Worm (Caenorhabditis elegans) whole organism, L3 larva: ENCODE measurements around the gene T08D10.3.

Source experiments
- R02D3.7 ChIP-seq: fragments of 150-350 bp; optimal IDR thresholded peaks from 2 replicates; lab custom pipeline; 2014; ENCODE audit warnings: missing biosample characterization, missing genetic modification characterization
- ama-1 ChIP-seq: fragments of 150-350 bp; optimal IDR thresholded peaks from 2 replicates; lab custom pipeline; 2018
- ceh-16 ChIP-seq: sonication (generic microtip); optimal IDR thresholded peaks from 2 replicates; lab custom pipeline; 2017; ENCODE audit warnings: missing biosample characterization, missing genetic modification characterization
- ceh-28 ChIP-seq: fragments of 150-350 bp; optimal IDR thresholded peaks from 2 replicates; lab custom pipeline; 2014; ENCODE audit warnings: missing biosample characterization, missing genetic modification reagents, missing genetic modification characterization
- ceh-82 ChIP-seq: fragments of 150-350 bp; optimal IDR thresholded peaks from 2 replicates; lab custom pipeline; 2014; ENCODE audit warnings: missing biosample characterization, missing genetic modification characterization
- egl-27 ChIP-seq: sonication (generic microtip); optimal IDR thresholded peaks from 4 replicates; lab custom pipeline; 2017; ENCODE audit warnings: missing biosample characterization, missing genetic modification reagents, missing genetic modification characterization
- egl-5 ChIP-seq: fragments of 150-350 bp; optimal IDR thresholded peaks from 2 replicates; lab custom pipeline; 2017; ENCODE audit warnings: missing biosample characterization, missing genetic modification reagents, missing genetic modification characterization, inconsistent platforms
- elt-1 ChIP-seq: fragments of 150-350 bp; optimal IDR thresholded peaks from 2 replicates; lab custom pipeline; 2014; ENCODE audit warnings: missing biosample characterization, missing genetic modification characterization
- elt-2 ChIP-seq: sonication (generic microtip); optimal IDR thresholded peaks from 2 replicates; lab custom pipeline; 2016; ENCODE audit warnings: missing genetic modification reagents, mild to moderate bottlenecking, missing genetic modification characterization, missing compliant biosample characterization
- elt-3 ChIP-seq, 3 experiments: fragments of 150-350 bp in 1 of 3; sonication (generic microtip) in 2 of 3; optimal IDR thresholded peaks; 2 replicates in 2 of 3; 4 replicates in 1 of 3; lab custom pipeline; 2014 to 2017; ENCODE audit warnings: missing biosample characterization in 3 of 3, missing genetic modification characterization in 3 of 3
- eor-1 ChIP-seq, 2 experiments: fragments of 150-350 bp; optimal IDR thresholded peaks; 2 replicates each; lab custom pipeline; 2014 to 2018; ENCODE audit warnings: missing biosample characterization in 2 of 2, missing genetic modification characterization in 2 of 2
- fkh-2 ChIP-seq: fragments of 150-350 bp; optimal IDR thresholded peaks from 2 replicates; lab custom pipeline; 2014; ENCODE audit warnings: missing biosample characterization, missing genetic modification reagents, missing genetic modification characterization
- fos-1 ChIP-seq: fragments of 150-350 bp; optimal IDR thresholded peaks from 2 replicates; lab custom pipeline; 2014; ENCODE audit warnings: missing biosample characterization, missing genetic modification characterization
- jun-1 ChIP-seq: fragments of 150-350 bp; optimal IDR thresholded peaks from 2 replicates; lab custom pipeline; 2014; ENCODE audit warnings: missing biosample characterization, missing genetic modification reagents, missing genetic modification characterization
- lin-15B ChIP-seq: fragments of 150-350 bp; optimal IDR thresholded peaks from 2 replicates; lab custom pipeline; 2014; ENCODE audit warnings: missing biosample characterization, missing genetic modification characterization
- lin-39 ChIP-seq: fragments of 150-350 bp; optimal IDR thresholded peaks from 2 replicates; lab custom pipeline; 2018; ENCODE audit warnings: missing biosample characterization, missing genetic modification reagents, missing genetic modification characterization
- lsy-12 ChIP-seq: sonication (generic microtip); optimal IDR thresholded peaks from 2 replicates; lab custom pipeline; 2016; ENCODE audit warnings: mild to moderate bottlenecking, missing genetic modification characterization, missing compliant biosample characterization
- mdl-1 ChIP-seq: fragments of 150-350 bp; optimal IDR thresholded peaks from 2 replicates; lab custom pipeline; 2014; ENCODE audit warnings: missing biosample characterization, missing genetic modification characterization
- mml-1 ChIP-seq: fragments of 150-350 bp; sonication (generic microtip); optimal IDR thresholded peaks from 3 replicates; lab custom pipeline; 2014; ENCODE audit warnings: missing biosample characterization, missing genetic modification characterization
- nfya-1 ChIP-seq: sonication (generic microtip); optimal IDR thresholded peaks from 2 replicates; lab custom pipeline; 2017; ENCODE audit warnings: missing genetic modification characterization, mild to moderate bottlenecking, missing compliant biosample characterization, antibody characterized with exemption, moderate library complexity; ENCODE audit not compliant: insufficient read depth
- nhr-23 ChIP-seq: fragments of 150-350 bp; optimal IDR thresholded peaks from 2 replicates; lab custom pipeline; 2014; ENCODE audit warnings: missing biosample characterization, missing genetic modification reagents, missing genetic modification characterization
- nhr-237 ChIP-seq: fragments of 150-350 bp; optimal IDR thresholded peaks from 2 replicates; lab custom pipeline; 2014; ENCODE audit warnings: missing biosample characterization, missing genetic modification characterization
- nhr-28 ChIP-seq: fragments of 150-350 bp; optimal IDR thresholded peaks from 2 replicates; lab custom pipeline; 2014; ENCODE audit warnings: missing biosample characterization, missing genetic modification characterization
- nhr-43 ChIP-seq: sonication (generic microtip); optimal IDR thresholded peaks from 2 replicates; lab custom pipeline; 2016; ENCODE audit warnings: mild to moderate bottlenecking, missing genetic modification characterization, missing compliant biosample characterization; ENCODE audit not compliant: poor library complexity, severe bottlenecking
- nhr-67 ChIP-seq: fragments of 150-350 bp; optimal IDR thresholded peaks from 2 replicates; lab custom pipeline; 2014; ENCODE audit warnings: missing biosample characterization, missing genetic modification characterization
- nhr-76 ChIP-seq: fragments of 150-350 bp; sonication (generic microtip); optimal IDR thresholded peaks from 5 replicates; lab custom pipeline; 2014; ENCODE audit warnings: missing biosample characterization, missing genetic modification characterization
- nhr-77 ChIP-seq: fragments of 150-350 bp; optimal IDR thresholded peaks from 2 replicates; lab custom pipeline; 2014; ENCODE audit warnings: missing biosample characterization, missing genetic modification characterization
- pha-4 ChIP-seq: fragments of 150-350 bp; optimal IDR thresholded peaks from 2 replicates; lab custom pipeline; 2014; ENCODE audit warnings: missing biosample characterization, missing genetic modification reagents, missing genetic modification characterization
- pqm-1 ChIP-seq: fragments of 150-350 bp; optimal IDR thresholded peaks from 2 replicates; lab custom pipeline; 2017; ENCODE audit warnings: missing biosample characterization, missing genetic modification characterization, inconsistent platforms
- sea-2 ChIP-seq: fragments of 150-350 bp; sonication (generic microtip); optimal IDR thresholded peaks from 4 replicates; lab custom pipeline; 2014; ENCODE audit warnings: missing biosample characterization, missing genetic modification reagents, missing genetic modification characterization
- skn-1 ChIP-seq: fragments of 150-350 bp; optimal IDR thresholded peaks from 2 replicates; lab custom pipeline; 2014; ENCODE audit warnings: missing biosample characterization, missing genetic modification characterization
- snpc-4 ChIP-seq: fragments of 150-350 bp; optimal IDR thresholded peaks from 2 replicates; lab custom pipeline; 2014; ENCODE audit warnings: missing biosample characterization, missing genetic modification characterization
- tbx-2 ChIP-seq: sonication (generic microtip); optimal IDR thresholded peaks from 2 replicates; lab custom pipeline; 2016; ENCODE audit warnings: mild to moderate bottlenecking, missing genetic modification characterization, missing compliant biosample characterization
- unc-39 ChIP-seq: sonication (generic microtip); optimal IDR thresholded peaks from 4 replicates; lab custom pipeline; 2017; ENCODE audit warnings: missing biosample characterization, missing genetic modification characterization
- zag-1 ChIP-seq: fragments of 150-350 bp; optimal IDR thresholded peaks from 2 replicates; lab custom pipeline; 2014; ENCODE audit warnings: missing biosample characterization, missing genetic modification characterization
- ztf-4 ChIP-seq: fragments of 150-350 bp; optimal IDR thresholded peaks from 2 replicates; lab custom pipeline; 2014; ENCODE audit warnings: missing biosample characterization, missing genetic modification characterization

T08D10.3 gene

DNA sequence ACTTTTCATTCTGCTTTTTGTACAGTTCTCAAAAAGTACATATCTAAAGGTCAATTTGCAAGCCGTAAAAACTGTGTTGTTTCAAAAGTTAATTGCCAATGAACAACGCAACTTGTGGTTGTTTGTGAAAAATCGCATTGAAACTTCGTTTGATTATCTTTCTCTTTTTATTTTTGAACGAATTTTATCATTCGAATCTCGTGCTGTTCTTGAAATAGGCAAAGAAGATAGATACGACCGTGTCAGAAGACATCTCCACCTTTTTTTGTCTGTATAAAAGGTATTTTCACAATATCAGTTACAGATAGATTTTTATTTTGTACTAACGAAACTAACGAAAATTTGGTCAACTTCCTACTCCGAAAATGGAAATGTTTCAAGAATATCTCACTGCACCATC, 39.3 kb downstream of the T08D10.3 start, which contains the start of gene C49F5.7:
Gene C49F5.7 (plus strand): TSS at position 301 of the 400 bp plus-strand sequence.
- TF ChIP-seq nhr-28 (tag; lab: Kevin White, UChicago) (no peak), tbx-2 (tag; lab: Kevin White, UChicago) (no peak), elt-2 (tag; lab: Kevin White, UChicago) (no peak), lin-39 (no peak)

DNA sequence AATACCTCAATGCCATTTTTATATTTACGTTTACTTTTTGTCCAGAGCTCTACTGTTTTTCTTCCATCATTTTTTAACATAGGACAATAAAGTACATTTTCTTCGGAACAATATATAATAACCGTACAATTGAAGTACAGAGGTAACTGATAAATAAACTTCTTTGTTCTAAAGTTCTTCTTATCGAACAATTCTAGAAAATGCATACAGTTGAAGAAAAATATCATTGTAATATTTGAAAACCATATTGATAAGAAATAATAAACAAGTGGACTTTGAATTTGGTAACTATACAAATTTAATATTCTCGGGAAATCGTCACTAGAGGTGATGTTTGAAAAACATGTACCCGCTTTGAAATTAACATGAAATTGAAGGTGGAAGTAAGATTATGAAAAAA, 41.4 kb downstream of the T08D10.3 start:
- TF ChIP-seq elt-1 (tag; lab: Kevin White, UChicago): no peak
- TF ChIP-seq nfya-1: no peak
- TF ChIP-seq egl-27 (tag; lab: Kevin White, UChicago): no peak
- no peak for TF ChIP-seq nhr-237
- TF ChIP-seq mdl-1: no peak
- TF ChIP-seq elt-2 (tag; lab: Kevin White, UChicago): peak; percentile 32
- peak; percentile 42 for TF ChIP-seq pha-4 (tag; lab: Kevin White, UChicago)
- TF ChIP-seq pqm-1 (tag; lab: Kevin White, UChicago): peak; percentile 66

- TF ChIP-seq elt-1 (tag; lab: Kevin White, UChicago): no peak
- peak; percentile 45 for TF ChIP-seq elt-2 (tag; lab: Kevin White, UChicago)
- peak; percentile 36 for TF ChIP-seq pqm-1 (tag; lab: Kevin White, UChicago)
Observed at ce11 chrX:11999573-11999972, 44.3 kb downstream of the T08D10.3 start.

- TF ChIP-seq lin-39 (no peak), eor-1 (tag; optimal IDR thresholded peaks at IDR 0.05; lab: Kevin White, UChicago) (no peak), unc-39 (tag; lab: Kevin White, UChicago) (no peak), elt-2 (tag; lab: Kevin White, UChicago) (peak; percentile 67), lin-15B (tag; lab: Kevin White, UChicago) (no peak), nhr-67 (tag; lab: Kevin White, UChicago) (no peak), lsy-12 (no peak), fkh-2 (tag; lab: Kevin White, UChicago) (no peak), nhr-28 (tag; lab: Kevin White, UChicago) (no peak), pqm-1 (tag; lab: Kevin White, UChicago) (peak; percentile 2)
Observed at ce11 chrX:12001600-12001999, 46.4 kb downstream of the T08D10.3 start.

DNA sequence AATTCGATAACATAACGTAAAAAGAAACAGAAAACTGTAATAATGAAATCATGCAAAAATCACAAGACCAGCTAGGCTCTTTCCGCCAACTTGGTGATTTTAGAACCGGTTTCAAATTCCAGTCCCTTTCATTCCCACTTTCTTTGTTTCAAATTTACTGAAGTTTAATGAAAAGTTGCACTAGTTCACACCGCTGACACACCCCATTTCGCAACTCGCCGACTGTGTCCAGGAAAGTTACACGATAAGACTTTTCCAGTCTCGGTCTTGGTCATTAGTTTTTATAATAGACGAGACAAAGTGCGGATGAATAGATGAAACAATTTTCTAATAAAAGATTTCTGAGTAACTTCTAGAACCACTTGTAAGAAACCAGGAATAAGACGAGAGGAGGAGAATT, 48.7 kb downstream of the T08D10.3 start:
- TF ChIP-seq pqm-1 (tag; lab: Kevin White, UChicago): peak; percentile 2
- peak; percentile 35 for TF ChIP-seq elt-2 (tag; lab: Kevin White, UChicago)
- TF ChIP-seq snpc-4 (tag; lab: Kevin White, UChicago): no peak
- TF ChIP-seq nhr-23 (tag; lab: Kevin White, UChicago): no peak

DNA sequence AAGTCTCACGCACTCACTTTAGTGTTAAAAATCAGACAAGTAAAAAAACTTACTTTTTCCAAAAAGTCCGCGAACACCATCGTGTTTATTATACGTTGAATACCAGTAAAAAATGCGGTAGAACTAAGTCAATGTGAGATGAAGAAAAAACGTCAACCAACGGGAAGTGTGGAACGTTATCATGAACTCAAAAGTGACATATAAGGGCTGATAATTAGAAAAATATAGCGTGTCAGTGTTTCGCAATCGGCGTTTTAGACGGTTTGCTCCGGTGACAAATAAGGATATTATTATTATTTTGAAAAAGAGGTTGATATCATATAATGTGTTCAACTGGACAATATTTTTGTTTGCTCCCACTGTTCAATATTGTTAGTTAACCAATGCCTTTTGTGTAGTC, 49.7 kb downstream of the T08D10.3 start:
- TF ChIP-seq elt-2 (tag; lab: Kevin White, UChicago) (peak; percentile 70), ama-1 (lab: Kevin White, UChicago) (no peak), sea-2 (GFP tag; lab: Kevin White, UChicago) (no peak), elt-1 (tag; lab: Kevin White, UChicago) (no peak), nhr-43 (tag; lab: Kevin White, UChicago) (no peak), nhr-237 (no peak), pqm-1 (tag; lab: Kevin White, UChicago) (peak; percentile 40), ceh-82 (tag; lab: Kevin White, UChicago) (no peak), lin-15B (tag; lab: Kevin White, UChicago) (no peak), tbx-2 (tag; lab: Kevin White, UChicago) (no peak), ceh-16 (tag; lab: Kevin White, UChicago) (no peak), R02D3.7 (tag; lab: Kevin White, UChicago) (no peak), ztf-4 (tag; lab: Kevin White, UChicago) (no peak), jun-1 (tag; lab: Kevin White, UChicago) (peak; percentile 1), skn-1 (no peak), zag-1 (tag; lab: Kevin White, UChicago) (no peak)
- TF ChIP-seq, all 47 proteins: peak for 3

DNA sequence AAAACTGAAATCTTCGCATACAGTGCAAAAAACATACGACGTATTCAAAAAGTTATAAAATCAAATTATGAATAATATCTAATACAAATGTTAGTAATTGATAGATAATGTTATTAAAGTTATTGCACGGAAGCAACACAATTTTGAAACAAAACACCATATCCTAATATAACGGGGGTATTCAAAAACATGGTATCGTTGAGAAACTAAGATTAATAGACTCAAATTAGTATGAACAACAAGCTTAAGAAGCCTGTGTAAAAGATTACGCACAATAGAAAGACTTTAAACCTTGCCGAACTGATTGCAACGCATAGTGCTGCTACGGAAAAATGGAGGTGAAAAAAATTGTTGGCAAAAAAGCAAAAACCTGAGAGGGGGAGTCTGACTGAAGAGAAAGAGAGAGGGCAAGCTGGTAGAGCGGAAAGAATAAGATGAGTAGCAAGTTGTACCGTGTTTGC, 50.3 kb downstream of the T08D10.3 start, which contains the start of gene sma-5:
Gene sma-5 (minus strand): TSS at position 51 of the 461 bp plus-strand sequence.
- TF ChIP-seq nhr-77 (tag; lab: Kevin White, UChicago) (no peak), pqm-1 (tag; lab: Kevin White, UChicago) (no peak), R02D3.7 (tag; lab: Kevin White, UChicago) (no peak), mml-1 (tag; lab: Kevin White, UChicago) (no peak), ceh-28 (no peak), nfya-1 (no peak), fos-1 (tag; lab: Kevin White, UChicago) (no peak), lsy-12 (no peak), elt-3 (tag; optimal IDR thresholded peaks at IDR 0.05; lab: Kevin White, UChicago) (no peak), fkh-2 (tag; lab: Kevin White, UChicago) (no peak), lin-39 (no peak), nhr-28 (tag; lab: Kevin White, UChicago) (no peak), nhr-76 (no peak), tbx-2 (tag; lab: Kevin White, UChicago) (no peak), unc-39 (tag; lab: Kevin White, UChicago) (no peak), egl-5 (tag; lab: Kevin White, UChicago) (no peak), skn-1 (no peak)
